Worm (Caenorhabditis elegans): ENCODE measurements around the gene F44G3.7.

F44G3.7 gene

DNA sequence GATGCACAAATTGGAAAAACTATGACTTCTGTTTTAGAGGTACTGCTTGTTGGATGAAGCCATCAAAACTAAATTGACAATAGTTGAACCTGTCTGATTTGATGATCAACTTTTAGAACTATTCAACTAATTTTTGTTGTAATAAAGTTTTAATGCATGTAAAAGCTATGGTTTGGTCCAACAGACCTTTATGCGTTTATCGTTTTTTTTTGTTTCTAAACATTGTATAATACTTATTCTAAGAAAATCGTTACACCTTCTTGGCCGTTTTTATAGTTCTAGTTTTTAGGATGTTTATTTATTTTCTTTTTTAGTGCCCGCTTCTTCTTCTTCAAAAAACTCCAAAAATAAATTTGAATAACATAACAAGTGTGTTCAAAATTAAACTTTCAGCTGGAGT is 26.8 kb upstream of the F44G3.7 start, which contains the start of gene F10A3.12:
TSS of gene F10A3.12 (plus strand) at position 301 of the 400 bp plus-strand sequence.
- TF ChIP-seq lin-11 (tag; optimal IDR thresholded peaks at IDR 0.05), result no peak

DNA sequence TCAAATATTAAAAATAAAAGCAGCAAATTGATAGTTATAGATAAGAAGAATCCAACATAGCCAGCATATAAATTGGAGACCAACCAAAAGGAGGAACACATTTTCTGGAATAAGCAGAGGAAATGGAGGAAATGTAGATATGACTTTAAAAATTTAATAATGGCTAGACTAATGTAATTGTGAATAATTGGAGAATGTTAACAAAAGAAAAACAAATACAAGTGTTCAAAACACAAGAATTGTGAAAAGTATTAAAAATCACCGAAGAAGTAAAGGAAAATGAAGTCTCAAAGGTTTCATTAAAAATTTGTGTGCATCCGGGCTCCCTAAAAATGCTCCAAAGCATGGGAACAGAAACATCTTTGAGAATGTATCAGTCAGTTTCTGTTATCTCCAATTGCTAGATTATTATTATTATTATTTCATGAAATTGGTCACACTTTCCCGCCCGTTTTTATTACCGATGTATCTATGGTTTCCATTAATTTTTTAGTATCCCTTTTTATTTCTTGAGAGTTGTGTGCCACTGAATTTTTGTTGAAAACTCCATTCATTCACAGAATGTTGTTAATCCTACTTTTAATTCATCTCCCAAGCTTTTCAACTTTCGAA is 25.3 kb upstream of the F44G3.7 start, which contains the start of the genes str-109 and F10A3.11:
TSS of gene str-109 (minus strand) at position 101 of the 612 bp plus-strand sequence.
TSS of gene F10A3.11 (plus strand) at position 562 of the 612 bp plus-strand sequence.
- TF ChIP-seq sma-9 (GFP tag; optimal IDR thresholded peaks at IDR 0.05) (no peak), sma-9 (tag; optimal IDR thresholded peaks at IDR 0.05) (no peak), mdl-1 (tag; optimal IDR thresholded peaks at IDR 0.05) (no peak), snpc-4 (tag; optimal IDR thresholded peaks at IDR 0.05) (no peak), crh-2 (tag; optimal IDR thresholded peaks at IDR 0.05) (no peak), nhr-21 (tag; optimal IDR thresholded peaks at IDR 0.05) (no peak)

ce11 chrV:16160087-16160486 is 23.1 kb upstream of the F44G3.7 start:
- TF ChIP-seq nhr-129 (tag; optimal IDR thresholded peaks at IDR 0.05) (peak; percentile 83), unc-62 (GFP tag; optimal IDR thresholded peaks at IDR 0.05) (no peak), unc-55 (GFP tag; optimal IDR thresholded peaks at IDR 0.05) (peak; percentile 56), elt-3 (tag; optimal IDR thresholded peaks at IDR 0.05) (no peak), nhr-6 (tag; optimal IDR thresholded peaks at IDR 0.05) (no peak), fos-1 (tag; optimal IDR thresholded peaks at IDR 0.05) (peak; percentile 62), ceh-16 (tag; optimal IDR thresholded peaks at IDR 0.05) (no peak), dmd-4 (tag; optimal IDR thresholded peaks at IDR 0.05) (no peak)

DNA sequence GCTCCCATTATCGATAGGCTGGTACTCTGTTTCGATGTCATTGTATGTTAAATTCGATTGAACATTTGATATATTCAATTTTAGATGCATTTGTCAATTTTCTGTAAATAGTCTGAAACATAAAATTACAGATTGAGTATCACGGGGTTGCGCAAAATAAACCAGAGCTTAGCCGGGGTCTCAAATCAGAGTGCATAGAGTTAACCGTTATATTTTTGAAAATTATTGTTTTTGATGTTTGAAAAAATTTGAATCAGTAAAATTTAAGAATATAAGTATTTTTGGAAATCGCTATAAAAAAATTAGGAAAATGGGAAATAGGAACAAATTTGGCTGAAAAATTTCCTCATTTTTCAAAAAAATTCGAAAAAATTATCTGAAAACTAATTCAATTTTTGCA is 22.7 kb upstream of the F44G3.7 start, which contains the start of gene F10A3.17:
TSS of gene F10A3.17 (minus strand) at position 101 of the 400 bp plus-strand sequence.
- TF ChIP-seq blmp-1 (tag; optimal IDR thresholded peaks at IDR 0.05; ENCODE audit: insufficient read depth), result no peak

DNA sequence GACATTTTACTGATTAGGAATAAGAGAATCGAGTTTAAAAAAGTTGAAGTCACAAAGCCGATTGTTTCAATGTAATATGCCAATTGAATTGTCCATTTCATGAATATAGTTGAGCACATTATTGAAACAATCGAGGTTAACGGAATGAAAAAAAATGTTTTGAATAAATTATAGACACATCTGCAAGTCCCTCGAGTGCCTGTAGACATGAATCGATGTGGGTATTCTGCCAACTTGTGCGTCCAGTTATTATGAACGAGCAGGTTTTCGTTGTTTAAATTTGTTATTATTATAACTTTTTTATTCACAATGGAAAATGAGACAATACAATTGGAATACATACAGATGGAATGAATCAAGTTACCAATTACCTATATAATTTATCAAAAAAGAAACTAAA is 21.4 kb upstream of the F44G3.7 start, which contains the start of gene str-99:
TSS of gene str-99 (minus strand) at position 101 of the 400 bp plus-strand sequence.
- no peak for TF ChIP-seq unc-39 (tag; optimal IDR thresholded peaks at IDR 0.05)
- no peak for TF ChIP-seq R02D3.7 (tag; optimal IDR thresholded peaks at IDR 0.05)
- TF ChIP-seq peb-1 (tag; optimal IDR thresholded peaks at IDR 0.05), result no peak
- no peak for TF ChIP-seq egl-27 (tag; optimal IDR thresholded peaks at IDR 0.05)
- no peak for TF ChIP-seq nhr-6 (tag; optimal IDR thresholded peaks at IDR 0.05)
- no peak for TF ChIP-seq dmd-4 (tag; optimal IDR thresholded peaks at IDR 0.05)
- no peak for TF ChIP-seq ceh-16 (tag; optimal IDR thresholded peaks at IDR 0.05)
- TF ChIP-seq aly-2 (tag; optimal IDR thresholded peaks at IDR 0.05), result no peak
- no peak for TF ChIP-seq ZK546.5 (tag; optimal IDR thresholded peaks at IDR 0.05)
- no peak for TF ChIP-seq nhr-11 (tag; optimal IDR thresholded peaks at IDR 0.05)
- no peak for TF ChIP-seq skn-1 (tag; optimal IDR thresholded peaks at IDR 0.05)
- no peak for TF ChIP-seq ztf-11 (tag; optimal IDR thresholded peaks at IDR 0.05)
- no peak for TF ChIP-seq ceh-82 (tag; optimal IDR thresholded peaks at IDR 0.05)
- TF ChIP-seq mab-5 (tag; optimal IDR thresholded peaks at IDR 0.05), result no peak

DNA sequence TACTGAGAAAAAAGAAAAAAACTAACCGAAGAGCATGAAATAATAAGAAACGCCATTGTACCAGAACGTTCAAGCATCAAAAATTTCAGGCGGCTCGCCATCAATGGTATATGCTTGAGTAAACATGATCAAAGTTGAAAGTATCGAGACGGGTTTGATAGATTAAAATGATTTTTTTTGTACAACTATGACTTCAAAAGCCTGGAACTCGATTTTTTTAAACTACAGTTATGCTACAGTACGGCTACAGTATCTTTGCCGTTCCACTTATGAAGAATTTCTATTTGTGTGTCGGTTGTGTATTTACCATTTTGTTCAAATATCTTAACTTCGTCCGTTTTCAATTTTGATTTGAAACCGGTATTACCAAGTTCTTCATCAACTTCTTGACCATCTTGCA is 18.2 kb upstream of the F44G3.7 start, which contains the start of gene str-97:
TSS of gene str-97 (minus strand) at position 101 of the 400 bp plus-strand sequence.
- no peak for TF ChIP-seq aly-2 (tag; optimal IDR thresholded peaks at IDR 0.05)
- TF ChIP-seq lin-39 (tag; optimal IDR thresholded peaks at IDR 0.05), result no peak
- TF ChIP-seq nhr-21 (tag; optimal IDR thresholded peaks at IDR 0.05), result no peak

DNA sequence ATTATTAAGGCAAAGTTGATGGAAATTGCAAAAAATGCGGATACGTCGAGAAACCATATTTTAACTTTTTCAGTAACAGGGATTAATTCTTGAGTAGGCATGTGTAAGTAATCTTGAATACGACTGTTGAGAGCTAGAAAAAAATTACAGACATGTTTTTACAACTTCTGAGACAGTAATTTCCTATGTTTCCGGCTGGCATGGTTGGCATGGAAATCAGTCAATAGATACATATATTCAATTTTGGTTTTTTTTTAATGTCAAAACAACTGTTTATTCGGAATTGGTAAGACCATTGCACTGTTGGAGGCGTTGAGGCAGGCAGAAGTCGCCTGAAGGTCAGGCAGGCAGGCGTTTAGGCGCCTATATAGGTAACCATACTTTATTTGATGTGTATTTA is 16.4 kb upstream of the F44G3.7 start, which contains the start of gene str-254:
TSS of gene str-254 (minus strand) at position 101 of the 400 bp plus-strand sequence.
- TF ChIP-seq lin-13 (GFP tag; optimal IDR thresholded peaks at IDR 0.05) (no peak), snpc-4 (tag; optimal IDR thresholded peaks at IDR 0.05) (no peak), sma-9 (GFP tag; optimal IDR thresholded peaks at IDR 0.05) (no peak), sma-9 (tag; optimal IDR thresholded peaks at IDR 0.05) (no peak), unc-39 (tag; optimal IDR thresholded peaks at IDR 0.05) (no peak), unc-62 (GFP tag; optimal IDR thresholded peaks at IDR 0.05) (no peak), ztf-11 (tag; optimal IDR thresholded peaks at IDR 0.05) (no peak), nhr-237 (tag; optimal IDR thresholded peaks at IDR 0.05) (no peak), alr-1 (tag; optimal IDR thresholded peaks at IDR 0.05) (no peak), F13H6.1 (tag; optimal IDR thresholded peaks at IDR 0.05) (no peak), mab-5 (tag; optimal IDR thresholded peaks at IDR 0.05) (no peak), ztf-4 (tag; optimal IDR thresholded peaks at IDR 0.05) (no peak), dmd-4 (tag; optimal IDR thresholded peaks at IDR 0.05) (no peak)

Measured in whole organism, L2 larva.